Worm (Caenorhabditis elegans) whole organism, L4 larva: ENCODE results near the gene M03C11.3.

Source experiments
- Y5F2A.4 ChIP-seq: fragments of 200-800 bp; sonication (Bioruptor generic); optimal IDR thresholded peaks from 2 replicates; lab custom pipeline; 2018; ENCODE audit warnings: mild to moderate bottlenecking, missing genetic modification characterization, missing compliant biosample characterization
- ZK546.5 ChIP-seq, 2 experiments: sonication (generic microtip); optimal IDR thresholded peaks; 2 replicates each; lab custom pipeline; 2017; ENCODE audit warnings: missing biosample characterization in 2 of 2, missing genetic modification characterization in 2 of 2
- ama-1 ChIP-seq: fragments of 150-350 bp; optimal IDR thresholded peaks from 2 replicates; lab custom pipeline; 2014; ENCODE audit warnings: inconsistent platforms, mixed read lengths
- nhr-11 ChIP-seq: fragments of 150-350 bp; optimal IDR thresholded peaks from 2 replicates; lab custom pipeline; 2014; ENCODE audit warnings: missing biosample characterization, missing genetic modification characterization
- nhr-6 ChIP-seq: fragments of 150-350 bp; optimal IDR thresholded peaks from 2 replicates; lab custom pipeline; 2014; ENCODE audit warnings: missing biosample characterization, missing genetic modification characterization
- pha-4 ChIP-seq, 2 experiments: fragments of 150-350 bp in 1 of 2; fragments of 200-800 bp in 1 of 2; sonication (Bioruptor generic) in 1 of 2; IDR thresholded peaks in 1 of 2; optimal IDR thresholded peaks in 1 of 2; 2 replicates each; pipeline versions ENCODE4 v1.3.6 to Lab custom; 2014 to 2022; ENCODE audit warnings: missing genetic modification characterization in 2 of 2, missing genetic modification reagents in 2 of 2, missing biosample characterization in 1 of 2, missing compliant biosample characterization in 1 of 2
- php-3 ChIP-seq: fragments of 200-800 bp; sonication (Bioruptor generic); IDR thresholded peaks from 2 replicates; pipeline ENCODE4 v1.3.6; 2022; ENCODE audit warnings: missing genetic modification reagents, missing genetic modification characterization, missing compliant biosample characterization
- unc-62 ChIP-seq, 3 experiments: fragments of 150-350 bp in 1 of 3; sonication (generic microtip); optimal IDR thresholded peaks in 2 of 3; peaks in 1 of 3; 1 replicate in 1 of 3; 2 replicates in 2 of 3; lab custom pipeline; 2014 to 2017; ENCODE audit warnings: missing biosample characterization in 3 of 3, missing genetic modification characterization in 3 of 3, missing genetic modification reagents in 3 of 3, missing genotype in 1 of 3

DNA sequence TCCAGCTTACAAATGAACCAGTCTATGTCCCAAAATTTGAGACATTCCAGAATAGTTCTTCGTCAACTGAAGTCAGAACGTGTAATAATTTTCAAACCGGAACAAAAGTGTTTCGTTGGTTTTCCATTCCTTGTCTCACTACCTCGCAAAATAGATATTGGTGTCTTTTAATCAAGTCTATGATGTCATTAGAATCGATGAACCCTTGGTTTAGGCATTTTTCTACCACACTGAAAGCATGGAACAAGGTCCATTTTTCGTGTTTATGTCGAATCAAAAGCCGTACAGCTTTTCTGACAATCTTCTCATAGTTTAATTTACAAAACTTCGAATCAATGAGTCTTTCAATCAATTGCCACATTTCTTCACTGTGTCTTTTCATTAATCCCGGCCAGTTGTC, 41.9 kb downstream of the M03C11.3 start, which contains the start of gene H04D03.7:
- no peak for TF ChIP-seq ama-1 (lab: Kevin White, UChicago)
- TF ChIP-seq php-3 (GFP tag; lab: Robert Waterston, UW) = no peak
- TF ChIP-seq nhr-6 (tag; lab: Kevin White, UChicago) = no peak
- no peak for TF ChIP-seq pha-4 (GFP tag; IDR thresholded peaks at IDR 0.05; lab: Robert Waterston, UW)
- TF ChIP-seq pha-4 (tag; optimal IDR thresholded peaks at IDR 0.05; lab: Kevin White, UChicago) = no peak
- no peak for TF ChIP-seq ZK546.5 (tag; optimal IDR thresholded peaks at IDR 0.05; lab: Kevin White, UChicago)
- no peak for TF ChIP-seq Y5F2A.4 (GFP tag; lab: Kevin White, UChicago)
- TF ChIP-seq nhr-11 (tag; lab: Kevin White, UChicago) = no peak
- TF ChIP-seq unc-62 (GFP tag; optimal IDR thresholded peaks at IDR 0.05 in 1 of 2; lab: Kevin White, UChicago) = no peak
- TF ChIP-seq unc-62 (tag; optimal IDR thresholded peaks at IDR 0.05; lab: Kevin White, UChicago) = no peak
